Worm (Caenorhabditis elegans) whole organism, young adult: ENCODE results near the gene ZK632.2.

Experiments used
- B0261.1 ChIP-seq: sonication (generic microtip); optimal IDR thresholded peaks from 2 replicates; lab custom pipeline; 2016; ENCODE audit warnings: mild to moderate bottlenecking, missing genetic modification characterization, moderate library complexity, missing compliant biosample characterization
- C06A6.2 ChIP-seq: fragments of 200-800 bp; sonication (Bioruptor generic); conservative IDR thresholded peaks from 2 replicates; pipeline ENCODE4 v1.3.6; 2022; ENCODE audit warnings: missing genetic modification characterization, missing compliant biosample characterization
- F55B11.4 ChIP-seq: sonication (generic microtip); optimal IDR thresholded peaks from 2 replicates; lab custom pipeline; 2016; ENCODE audit warnings: missing compliant biosample characterization, missing genetic modification characterization, borderline replicate concordance; ENCODE audit not compliant: insufficient read depth
- F57A8.1 ChIP-seq: fragments of 200-800 bp; sonication (Bioruptor generic); optimal IDR thresholded peaks from 2 replicates; lab custom pipeline; 2018; ENCODE audit warnings: mild to moderate bottlenecking, missing genetic modification characterization, moderate library complexity, missing compliant biosample characterization
- T07F8.4 ChIP-seq: sonication (generic microtip); optimal IDR thresholded peaks from 2 replicates; lab custom pipeline; 2016; ENCODE audit warnings: mild to moderate bottlenecking, missing genetic modification characterization, moderate library complexity, missing compliant biosample characterization
- Y53G8AR.9 ChIP-seq: fragments of 200-800 bp; sonication (Bioruptor generic); conservative IDR thresholded peaks from 2 replicates; pipeline ENCODE4 v1.3.6; 2022; ENCODE audit warnings: missing genetic modification reagents, missing genetic modification characterization, missing compliant biosample characterization
- Y79H2A.3 ChIP-seq: fragments of 200-800 bp; sonication (Bioruptor generic); conservative IDR thresholded peaks from 2 replicates; pipeline ENCODE4 v1.3.6; 2022; ENCODE audit warnings: missing genetic modification reagents, missing genetic modification characterization, missing compliant biosample characterization
- Y95B8A.8 ChIP-seq: fragments of 200-800 bp; sonication (Bioruptor generic); IDR thresholded peaks from 2 replicates; pipeline ENCODE4 v1.3.6; 2022; ENCODE audit warnings: missing genetic modification reagents, missing genetic modification characterization, missing compliant biosample characterization
- akir-1 ChIP-seq: fragments of 200-800 bp; sonication (Bioruptor generic); optimal IDR thresholded peaks from 2 replicates; lab custom pipeline; 2018; ENCODE audit warnings: mild to moderate bottlenecking, missing genetic modification characterization, moderate library complexity, missing compliant biosample characterization
- aptf-3 ChIP-seq: fragments of 200-800 bp; sonication (Bioruptor generic); IDR thresholded peaks from 2 replicates; pipeline ENCODE4 v1.3.6; 2022; ENCODE audit warnings: missing genetic modification characterization, missing compliant biosample characterization
- ceh-100 ChIP-seq: fragments of 200-800 bp; sonication (Bioruptor generic); IDR thresholded peaks from 2 replicates; pipeline ENCODE4 v1.3.6; 2022; ENCODE audit warnings: missing genetic modification reagents, missing genetic modification characterization, missing compliant biosample characterization
- ceh-40 ChIP-seq: fragments of 200-800 bp; sonication (Bioruptor generic); IDR thresholded peaks from 2 replicates; pipeline ENCODE4 v1.3.6; 2022; ENCODE audit warnings: missing genetic modification characterization, missing compliant biosample characterization
- chd-7 ChIP-seq: sonication (generic microtip); optimal IDR thresholded peaks from 2 replicates; lab custom pipeline; 2016; ENCODE audit warnings: mild to moderate bottlenecking, missing genetic modification characterization, moderate library complexity, missing compliant biosample characterization
- die-1 ChIP-seq: sonication (generic microtip); optimal IDR thresholded peaks from 2 replicates; lab custom pipeline; 2016; ENCODE audit warnings: missing genotype, mild to moderate bottlenecking, missing genetic modification characterization, missing compliant biosample characterization
- dpl-1 ChIP-seq: fragments of 150-350 bp; optimal IDR thresholded peaks from 2 replicates; lab custom pipeline; 2014; ENCODE audit warnings: missing biosample characterization, missing genetic modification reagents, missing genetic modification characterization
- egrh-3 ChIP-seq: fragments of 200-800 bp; sonication (Bioruptor generic); IDR thresholded peaks from 2 replicates; pipeline ENCODE4 v1.3.6; 2022; ENCODE audit warnings: missing genetic modification reagents, missing genetic modification characterization, missing compliant biosample characterization
- ekl-4 ChIP-seq: fragments of 200-800 bp; sonication (Bioruptor generic); IDR thresholded peaks from 2 replicates; pipeline ENCODE4 v1.3.6; 2022; ENCODE audit warnings: missing genetic modification reagents, missing genetic modification characterization, missing compliant biosample characterization
- fkh-3 ChIP-seq: sonication (generic microtip); optimal IDR thresholded peaks from 2 replicates; lab custom pipeline; 2016; ENCODE audit warnings: mild to moderate bottlenecking, missing genetic modification characterization, missing compliant biosample characterization
- him-1 ChIP-seq: sonication (generic microtip); optimal IDR thresholded peaks from 2 replicates; lab custom pipeline; 2016; ENCODE audit warnings: missing genotype, missing genetic modification reagents, missing genetic modification characterization, missing compliant biosample characterization
- hlh-12 ChIP-seq: sonication (generic microtip); optimal IDR thresholded peaks from 2 replicates; lab custom pipeline; 2016; ENCODE audit warnings: missing genetic modification characterization, missing compliant biosample characterization
- hmg-20 ChIP-seq: fragments of 200-800 bp; sonication (Bioruptor generic); IDR thresholded peaks from 2 replicates; pipeline ENCODE4 v1.3.6; 2022; ENCODE audit warnings: missing genetic modification reagents, missing genetic modification characterization, missing compliant biosample characterization
- lag-1 ChIP-seq: fragments of 200-800 bp; sonication (Bioruptor generic); IDR thresholded peaks from 2 replicates; pipeline ENCODE4 v1.3.6; 2022; ENCODE audit warnings: missing genetic modification reagents, missing genetic modification characterization, missing compliant biosample characterization
- lin-40 ChIP-seq: sonication (generic microtip); optimal IDR thresholded peaks from 2 replicates; lab custom pipeline; 2016; ENCODE audit warnings: missing genetic modification characterization, mild to moderate bottlenecking, missing compliant biosample characterization, missing genotype, missing genetic modification reagents
- lir-1 ChIP-seq: fragments of 200-800 bp; sonication (Bioruptor generic); conservative IDR thresholded peaks from 2 replicates; pipeline ENCODE4 v1.3.6; 2022; ENCODE audit warnings: missing genetic modification reagents, missing genetic modification characterization, missing compliant biosample characterization
- lsl-1 ChIP-seq: fragments of 200-800 bp; sonication (Bioruptor generic); optimal IDR thresholded peaks from 2 replicates; lab custom pipeline; 2018; ENCODE audit warnings: mild to moderate bottlenecking, missing genetic modification characterization, moderate library complexity, missing compliant biosample characterization
- mel-28 ChIP-seq: sonication (generic microtip); optimal IDR thresholded peaks from 2 replicates; lab custom pipeline; 2016; ENCODE audit warnings: borderline replicate concordance, mild to moderate bottlenecking, missing genetic modification characterization, missing compliant biosample characterization
- mxl-1 ChIP-seq: sonication (generic microtip); optimal IDR thresholded peaks from 2 replicates; lab custom pipeline; 2016; ENCODE audit warnings: missing genetic modification characterization, missing compliant biosample characterization
- nfya-2 ChIP-seq: fragments of 200-800 bp; sonication (Bioruptor generic); IDR thresholded peaks from 2 replicates; pipeline ENCODE4 v1.3.6; 2022; ENCODE audit warnings: missing genetic modification reagents, missing genetic modification characterization, missing compliant biosample characterization
- nhr-179 ChIP-seq: sonication (generic microtip); optimal IDR thresholded peaks from 2 replicates; lab custom pipeline; 2016; ENCODE audit warnings: mild to moderate bottlenecking, missing genetic modification characterization, missing compliant biosample characterization
- nhr-27 ChIP-seq: fragments of 200-800 bp; sonication (Bioruptor generic); optimal IDR thresholded peaks from 2 replicates; lab custom pipeline; 2018; ENCODE audit warnings: mild to moderate bottlenecking, missing genetic modification characterization, moderate library complexity, missing compliant biosample characterization
- nhr-90 ChIP-seq: sonication (generic microtip); optimal IDR thresholded peaks from 2 replicates; lab custom pipeline; 2016; ENCODE audit warnings: missing genotype, mild to moderate bottlenecking, missing genetic modification characterization, missing compliant biosample characterization
- pha-4 ChIP-seq: fragments of 150-350 bp; sonication (generic microtip); optimal IDR thresholded peaks from 2 replicates; lab custom pipeline; 2014; ENCODE audit warnings: missing biosample characterization, missing genetic modification reagents, missing genetic modification characterization
- rcor-1 ChIP-seq: fragments of 200-800 bp; sonication (Bioruptor generic); IDR thresholded peaks from 2 replicates; pipeline ENCODE4 v1.3.6; 2022; ENCODE audit warnings: missing genetic modification reagents, missing genetic modification characterization, missing compliant biosample characterization
- snpc-1.3 ChIP-seq: sonication (generic microtip); optimal IDR thresholded peaks from 2 replicates; lab custom pipeline; 2017; ENCODE audit warnings: missing genetic modification characterization, mild to moderate bottlenecking, missing compliant biosample characterization, antibody characterized with exemption, moderate library complexity, missing genotype, missing genetic modification reagents; ENCODE audit not compliant: insufficient read depth
- snpc-4 ChIP-seq, 5 experiments: fragments of 150-350 bp in 1 of 5; sonication (generic microtip) in 4 of 5; optimal IDR thresholded peaks; 2 replicates each; lab custom pipeline; 2014 to 2018; ENCODE audit warnings: missing genetic modification characterization in 5 of 5, missing biosample characterization in 3 of 5, antibody characterized with exemption in 2 of 5, mild to moderate bottlenecking in 2 of 5, missing compliant biosample characterization in 2 of 5, missing genotype in 2 of 5, moderate library complexity in 2 of 5, missing genetic modification reagents in 1 of 5
- tbp1 ChIP-seq: fragments of 200-800 bp; sonication (Bioruptor generic); optimal IDR thresholded peaks from 2 replicates; lab custom pipeline; 2018; ENCODE audit warnings: mild to moderate bottlenecking, missing genetic modification characterization, missing compliant biosample characterization
- unc-130 ChIP-seq: sonication (generic microtip); optimal IDR thresholded peaks from 2 replicates; lab custom pipeline; 2016; ENCODE audit warnings: missing genetic modification reagents, missing genetic modification characterization, missing compliant biosample characterization
- xnd-1 ChIP-seq: sonication (generic microtip); optimal IDR thresholded peaks from 2 replicates; lab custom pipeline; 2016; ENCODE audit warnings: missing genotype, missing genetic modification reagents, missing genetic modification characterization, missing compliant biosample characterization
- zfh-2 ChIP-seq: fragments of 200-800 bp; sonication (Bioruptor generic); conservative IDR thresholded peaks from 2 replicates; pipeline ENCODE4 v1.3.6; 2022; ENCODE audit warnings: missing genetic modification reagents, missing genetic modification characterization, missing compliant biosample characterization
- ztf-22 ChIP-seq: fragments of 200-800 bp; sonication (Bioruptor generic); optimal IDR thresholded peaks from 2 replicates; lab custom pipeline; 2018; ENCODE audit warnings: mild to moderate bottlenecking, missing genetic modification characterization, moderate library complexity, missing compliant biosample characterization
- ztf-26 ChIP-seq: sonication (generic microtip); optimal IDR thresholded peaks from 2 replicates; lab custom pipeline; 2017; ENCODE audit warnings: missing genetic modification characterization, missing compliant biosample characterization
- ztf-28 ChIP-seq: fragments of 200-800 bp; sonication (Bioruptor generic); IDR thresholded peaks from 2 replicates; pipeline ENCODE4 v1.3.6; 2022; ENCODE audit warnings: missing genetic modification reagents, missing genetic modification characterization, missing compliant biosample characterization
- ztf-6 ChIP-seq: fragments of 200-800 bp; sonication (Bioruptor generic); IDR thresholded peaks from 2 replicates; pipeline ENCODE4 v1.3.6; 2022; ENCODE audit warnings: missing genetic modification reagents, missing genetic modification characterization, missing compliant biosample characterization

Gene ZK632.2

DNA sequence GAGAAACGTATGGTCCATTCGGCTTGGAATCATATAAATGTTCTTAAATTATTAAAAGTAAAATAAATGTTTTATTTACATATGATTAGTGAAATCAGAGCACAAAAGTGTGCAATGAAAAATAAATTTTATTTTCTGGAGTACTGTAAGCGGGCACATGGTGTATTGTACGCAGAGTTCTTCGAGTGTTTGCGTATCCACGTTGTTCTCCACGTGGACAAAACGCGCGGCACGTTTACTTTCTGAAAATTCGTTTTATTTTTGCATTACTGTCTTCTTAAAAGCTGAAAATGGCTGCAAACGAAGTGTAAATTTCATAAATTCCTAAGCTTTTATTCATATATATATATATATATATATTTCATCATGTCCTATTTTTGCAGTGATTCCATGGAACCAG is 33.7 kb downstream of the ZK632.2 start (continued):
- TF ChIP-seq B0261.1 (tag; lab: Kevin White, UChicago) (no peak), ztf-22 (no peak), zfh-2 (no peak), rcor-1 (no peak)

DNA sequence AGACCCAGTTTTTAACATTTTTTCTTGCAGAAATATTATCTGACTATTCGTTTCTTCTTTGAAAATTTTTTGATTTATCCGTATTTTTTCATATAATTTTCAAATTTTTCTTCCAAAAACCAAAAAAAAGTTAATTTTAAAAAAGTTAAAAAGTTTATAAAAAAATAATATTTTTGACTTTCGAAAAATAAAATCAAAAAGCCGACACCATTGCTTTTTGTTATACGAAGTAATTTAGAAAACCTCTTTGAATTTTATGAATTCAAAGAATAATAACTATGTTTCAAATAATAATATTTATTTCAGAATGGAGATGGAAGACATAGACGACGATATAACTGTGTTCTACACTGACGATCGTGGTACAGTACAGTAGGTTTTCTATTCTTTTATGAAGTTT is 36.0 kb downstream of the ZK632.2 start, which contains the start of gene K11H3.8:
K11H3.8 (plus strand) TSS at position 301 of the 400 bp plus-strand sequence.
- TF ChIP-seq F57A8.1 (no peak), xnd-1 (no peak), chd-7 (no peak), hmg-20 (no peak), ztf-26 (tag; lab: Kevin White, UChicago) (no peak), die-1 (no peak), rcor-1 (no peak), nfya-2 (no peak), dpl-1 (GFP tag; lab: Kevin White, UChicago) (no peak), ztf-6 (no peak), fkh-3 (no peak), ztf-28 (GFP tag; lab: Robert Waterston, UW) (no peak), lin-40 (tag; lab: Kevin White, UChicago) (no peak), Y95B8A.8 (GFP tag; lab: Robert Waterston, UW) (no peak), Y53G8AR.9 (GFP tag; lab: Robert Waterston, UW) (no peak), nhr-179 (tag; lab: Kevin White, UChicago) (no peak), egrh-3 (GFP tag; lab: Robert Waterston, UW) (no peak), lsl-1 (GFP tag; lab: Kevin White, UChicago) (no peak)

- TF ChIP-seq mxl-1 = no peak
- TF ChIP-seq him-1 (tag; lab: Kevin White, UChicago) = no peak
- TF ChIP-seq fkh-3 = no peak
- no peak for TF ChIP-seq ceh-40
- no peak for TF ChIP-seq snpc-4 (GFP tag; optimal IDR thresholded peaks at IDR 0.05; lab: Kevin White, UChicago)
- no peak for TF ChIP-seq snpc-4 (tag; optimal IDR thresholded peaks at IDR 0.05; lab: Kevin White, UChicago)
These were observed 44.8 kb downstream of the ZK632.2 start, which contains the start of gene K11H3.5 for ce11 chrIII:9843715-9844114. K11H3.5 (plus strand) TSS chrIII:9843768.

DNA sequence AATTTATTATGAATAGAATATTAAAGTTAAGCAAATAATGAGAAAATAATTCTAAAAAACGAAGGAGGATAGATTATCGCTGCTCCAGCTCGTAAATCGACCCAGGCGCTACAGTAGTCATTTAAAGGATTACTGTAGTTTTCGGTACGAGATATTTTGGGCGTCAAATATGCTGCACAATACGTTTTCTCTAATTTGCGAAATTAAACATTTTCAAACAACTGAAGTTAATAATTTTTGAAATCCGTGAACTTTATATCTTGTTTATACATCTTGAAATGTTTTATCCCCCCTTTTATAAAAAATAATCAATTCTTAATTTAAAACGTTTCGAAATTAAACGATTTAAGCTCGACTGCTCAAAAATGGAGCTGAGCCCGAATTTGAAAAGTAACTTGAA is 47.2 kb downstream of the ZK632.2 start, which contains the start of gene K11H3.2:
K11H3.2 (plus strand) TSS at position 301 of the 400 bp plus-strand sequence.
- TF ChIP-seq lsl-1 (GFP tag; lab: Kevin White, UChicago) (peak; percentile 13), akir-1 (GFP tag; lab: Kevin White, UChicago) (no peak)

DNA sequence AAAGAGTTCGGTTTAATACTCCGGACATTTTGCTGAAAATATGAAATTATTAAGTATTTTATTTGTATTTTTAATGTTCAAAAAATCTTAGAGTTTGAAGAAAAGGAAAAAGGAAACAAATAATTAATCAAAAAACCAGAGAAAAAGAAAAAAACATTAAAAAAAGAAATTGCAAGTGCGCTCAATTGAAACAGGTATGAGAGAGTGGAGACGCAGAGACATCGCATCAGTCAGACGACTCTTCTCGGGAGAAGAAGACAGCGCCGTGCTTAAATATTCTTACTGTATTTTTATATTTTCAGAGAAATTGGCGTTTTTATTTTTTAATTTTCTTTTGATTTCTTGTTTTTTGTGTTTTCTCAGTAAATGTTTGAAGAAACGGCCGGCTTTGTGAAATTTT is 49.2 kb downstream of the ZK632.2 start, which contains the start of gene mrpl-36:
mrpl-36 (minus strand) TSS at position 34 of the 400 bp plus-strand sequence.
- TF ChIP-seq F55B11.4 (tag; lab: Kevin White, UChicago) = no peak
- no peak for TF ChIP-seq mxl-1
- TF ChIP-seq pha-4 (tag; lab: Kevin White, UChicago) = no peak
- peak; percentile 21 for TF ChIP-seq tbp1 (GFP tag; lab: Kevin White, UChicago)
- no peak for TF ChIP-seq Y79H2A.3 (GFP tag; lab: Robert Waterston, UW)
- no peak for TF ChIP-seq C06A6.2 (GFP tag; lab: Robert Waterston, UW)
- TF ChIP-seq aptf-3 (GFP tag; lab: Robert Waterston, UW) = no peak
- TF ChIP-seq nhr-179 (tag; lab: Kevin White, UChicago) = no peak
- TF ChIP-seq nhr-90 = no peak
- TF ChIP-seq rcor-1 = no peak
- no peak for TF ChIP-seq mel-28
- no peak for TF ChIP-seq lir-1 (GFP tag; lab: Robert Waterston, UW)
- no peak for TF ChIP-seq ceh-100 (GFP tag; lab: Robert Waterston, UW)
- no peak for TF ChIP-seq hlh-12 (tag; lab: Kevin White, UChicago)
- TF ChIP-seq T07F8.4 (tag; lab: Kevin White, UChicago) = no peak
- no peak for TF ChIP-seq B0261.1 (tag; lab: Kevin White, UChicago)
- TF ChIP-seq lag-1 (GFP tag; lab: Robert Waterston, UW) = no peak
- TF ChIP-seq nhr-27 (tag; lab: Kevin White, UChicago) = no peak
- no peak for TF ChIP-seq ekl-4
- TF ChIP-seq ztf-26 (tag; lab: Kevin White, UChicago) = no peak
- no peak for TF ChIP-seq unc-130 (GFP tag; lab: Kevin White, UChicago)
- TF ChIP-seq snpc-1.3 (tag; lab: Kevin White, UChicago) = peak; percentile 35
